Worm (Caenorhabditis elegans) whole organism, L2 larva: ENCODE data around the gene urb-1.

Experiments used
- ama-1 ChIP-seq: fragments of 150-350 bp; optimal IDR thresholded peaks from 2 replicates; lab custom pipeline; 2018; ENCODE audit warnings: inconsistent platforms
- elt-3 ChIP-seq: sonication (generic microtip); optimal IDR thresholded peaks from 2 replicates; lab custom pipeline; 2017; ENCODE audit warnings: missing biosample characterization, missing genetic modification characterization
- unc-39 ChIP-seq: fragments of 150-350 bp; optimal IDR thresholded peaks from 2 replicates; lab custom pipeline; 2014; ENCODE audit warnings: missing biosample characterization, missing genetic modification characterization

DNA sequence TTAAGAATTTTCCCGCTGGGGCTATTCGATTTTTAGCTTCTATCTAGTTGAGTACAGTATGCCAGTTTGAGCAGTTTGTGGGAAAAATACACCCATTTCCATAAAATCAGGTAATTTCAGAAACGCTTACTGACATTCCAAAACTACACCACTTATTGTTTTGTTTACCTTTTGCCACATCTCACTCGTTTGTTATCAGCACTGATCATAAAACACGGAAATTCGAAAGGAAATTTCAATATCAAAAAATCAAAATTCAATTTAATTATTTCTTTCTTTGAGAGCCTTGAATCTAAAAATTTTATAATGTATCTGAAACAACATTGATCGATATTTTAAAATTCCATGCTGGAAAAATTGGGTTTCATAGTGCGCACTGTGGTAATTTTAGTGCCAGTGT is 23.4 kb downstream of the urb-1 start:
- TF ChIP-seq unc-39 (tag; lab: Kevin White, UChicago), result no peak
- no peak for TF ChIP-seq ama-1 (lab: Kevin White, UChicago)
- TF ChIP-seq elt-3, result no peak
